Fruit fly (Drosophila melanogaster): ENCODE measurements around the gene hzg.

hzg gene

DNA sequence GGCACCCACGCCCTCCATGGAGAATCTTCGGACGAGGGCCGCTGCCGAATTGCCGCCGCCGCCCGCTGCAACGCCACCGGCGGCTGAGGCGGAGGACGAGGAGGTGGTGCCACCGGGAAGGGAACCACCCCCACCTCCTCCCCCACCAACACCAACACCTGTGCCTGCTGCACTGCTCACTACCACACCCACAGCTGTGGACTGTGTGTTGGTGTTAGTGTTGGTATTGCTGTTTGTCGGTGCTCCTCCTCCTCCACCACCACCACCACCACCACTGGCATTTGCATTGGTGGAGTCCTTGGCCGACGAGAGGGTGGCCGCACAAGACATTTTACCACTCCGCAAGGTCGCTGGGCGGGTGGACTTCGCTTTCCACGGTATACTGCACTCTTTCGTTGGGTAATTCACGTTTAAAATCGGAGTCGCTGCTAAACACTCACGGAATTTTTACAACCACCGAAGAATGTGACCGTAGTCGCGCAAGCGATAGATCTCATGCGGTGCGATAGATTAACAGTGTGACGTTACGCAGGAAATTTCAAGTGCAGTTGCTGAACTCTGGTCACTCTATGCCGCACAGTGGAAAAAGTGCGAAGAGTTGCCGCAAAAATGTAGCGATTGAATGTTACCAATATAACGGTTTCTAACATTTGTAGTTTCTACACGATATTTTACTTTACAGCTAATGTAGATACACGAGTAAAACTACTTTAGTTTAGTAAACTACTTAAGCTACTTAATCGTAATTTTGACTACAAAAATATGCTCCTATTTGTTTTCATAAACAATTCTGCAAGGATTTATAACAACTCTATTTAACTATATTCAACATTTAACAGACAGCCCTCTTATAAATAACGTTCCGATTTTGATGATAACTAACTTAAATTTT is 7.0 kb upstream of the hzg start, which contains the start of gene mib1:
Gene mib1, minus strand, starts transcription at position 494 of the 892 bp plus-strand sequence.
- peak; percentile 5 for TF ChIP-seq CG11617 (GFP tag; optimal IDR thresholded peaks at IDR 0.05)
- no peak for TF ChIP-seq CG5204 (GFP tag; optimal IDR thresholded peaks at IDR 0.05)
- peak; percentile 76 for TF ChIP-seq cic (GFP tag; optimal IDR thresholded peaks at IDR 0.05)
- TF ChIP-seq CG7101 (tag; optimal IDR thresholded peaks at IDR 0.05): peak; percentile 29
- peak; percentile 71 for TF ChIP-seq bab1 (GFP tag; optimal IDR thresholded peaks at IDR 0.05)
- TF ChIP-seq CG14711 (tag; optimal IDR thresholded peaks at IDR 0.05): peak; percentile 40
- TF ChIP-seq Mnt (GFP tag; optimal IDR thresholded peaks at IDR 0.05): peak; percentile 30
- no peak for TF ChIP-seq CG1620 (GFP tag; optimal IDR thresholded peaks at IDR 0.05)
- peak; percentile 22 for TF ChIP-seq tj (GFP tag; optimal IDR thresholded peaks at IDR 0.05)
- TF ChIP-seq pad (GFP tag; optimal IDR thresholded peaks at IDR 0.05): peak; percentile 53
- TF ChIP-seq CG33017 (tag; optimal IDR thresholded peaks at IDR 0.05): no peak
- TF ChIP-seq cnc (optimal IDR thresholded peaks at IDR 0.05): no peak
- no peak for TF ChIP-seq Crg-1 (GFP tag; optimal IDR thresholded peaks at IDR 0.05)
- peak; percentile 31 for TF ChIP-seq CG12768 (GFP tag; optimal IDR thresholded peaks at IDR 0.05)
- TF ChIP-seq kay (GFP tag; ENCODE audit: borderline replicate concordance): no peak
- no peak for TF ChIP-seq Clk (GFP tag; optimal IDR thresholded peaks at IDR 0.05)
- TF ChIP-seq Hr96 (GFP tag; optimal IDR thresholded peaks at IDR 0.05): peak; percentile 31
- peak; percentile 44 for TF ChIP-seq ovo (GFP tag; optimal IDR thresholded peaks at IDR 0.05)
- no peak for TF ChIP-seq toe (GFP tag; optimal IDR thresholded peaks at IDR 0.05)
- TF ChIP-seq CG7045 (GFP tag; optimal IDR thresholded peaks at IDR 0.05): no peak

dm6 chr3L:16010176-16010575 is 5.6 kb upstream of the hzg start:
- peak; percentile 60 for TF ChIP-seq cic (GFP tag; optimal IDR thresholded peaks at IDR 0.05)
- no peak for TF ChIP-seq CG33017 (tag; optimal IDR thresholded peaks at IDR 0.05)

DNA sequence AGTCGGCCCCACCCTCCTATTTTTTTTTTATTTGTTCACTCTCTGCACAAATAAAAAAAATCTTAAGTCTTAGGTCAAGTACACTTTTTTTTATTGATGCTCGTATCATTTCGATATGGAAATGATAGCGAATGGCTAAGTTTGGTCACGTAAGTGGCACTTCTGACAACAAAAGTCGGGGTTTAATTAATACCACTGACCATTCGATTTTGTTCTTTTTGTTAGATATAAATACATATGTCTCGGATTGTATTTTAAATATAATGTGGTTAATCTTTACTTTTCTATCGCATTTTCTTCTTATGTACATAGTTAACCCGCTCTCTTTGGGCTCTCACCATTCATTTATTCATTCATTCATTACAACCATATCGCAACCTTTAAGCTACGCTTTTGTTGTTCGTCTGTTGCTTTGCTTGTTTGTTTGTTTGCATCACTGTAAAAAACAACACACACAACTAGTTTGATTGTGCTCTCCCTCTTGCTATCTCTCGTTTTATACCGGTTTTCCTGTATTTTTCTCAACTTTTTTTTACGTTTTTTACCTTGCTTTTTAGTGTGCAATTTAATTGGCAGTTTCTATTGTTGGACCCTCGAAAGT is 2.3 kb downstream of the hzg start:
- TF ChIP-seq cic (GFP tag; optimal IDR thresholded peaks at IDR 0.05): peak; percentile 55
- no peak for TF ChIP-seq CG14711 (tag; optimal IDR thresholded peaks at IDR 0.05)
- peak; percentile 41 for TF ChIP-seq ovo (GFP tag; optimal IDR thresholded peaks at IDR 0.05)
- TF ChIP-seq toe (GFP tag; optimal IDR thresholded peaks at IDR 0.05): no peak
- TF ChIP-seq CG5204 (GFP tag; optimal IDR thresholded peaks at IDR 0.05): no peak
- no peak for TF ChIP-seq cnc (optimal IDR thresholded peaks at IDR 0.05)
- TF ChIP-seq Crg-1 (GFP tag; optimal IDR thresholded peaks at IDR 0.05): no peak
- TF ChIP-seq CG12768 (GFP tag; optimal IDR thresholded peaks at IDR 0.05): peak; percentile 40
- TF ChIP-seq Clk (GFP tag; optimal IDR thresholded peaks at IDR 0.05): no peak
- TF ChIP-seq CG33017 (tag; optimal IDR thresholded peaks at IDR 0.05): peak; percentile 79
- TF ChIP-seq pad (GFP tag; optimal IDR thresholded peaks at IDR 0.05): no peak
- no peak for TF ChIP-seq CG1620 (GFP tag; optimal IDR thresholded peaks at IDR 0.05)
- TF ChIP-seq CG11617 (GFP tag; optimal IDR thresholded peaks at IDR 0.05): peak; percentile 60
- TF ChIP-seq tj (GFP tag; optimal IDR thresholded peaks at IDR 0.05): no peak
- TF ChIP-seq CG7045 (GFP tag; optimal IDR thresholded peaks at IDR 0.05): no peak
- no peak for TF ChIP-seq Mnt (GFP tag; optimal IDR thresholded peaks at IDR 0.05)
- peak; percentile 20 for TF ChIP-seq Hr96 (GFP tag; optimal IDR thresholded peaks at IDR 0.05)
- TF ChIP-seq bab1 (GFP tag; optimal IDR thresholded peaks at IDR 0.05): no peak
- peak; percentile 50 for TF ChIP-seq CG7101 (tag; optimal IDR thresholded peaks at IDR 0.05)
- peak; percentile 94 for TF ChIP-seq kay (GFP tag; ENCODE audit: borderline replicate concordance)

DNA sequence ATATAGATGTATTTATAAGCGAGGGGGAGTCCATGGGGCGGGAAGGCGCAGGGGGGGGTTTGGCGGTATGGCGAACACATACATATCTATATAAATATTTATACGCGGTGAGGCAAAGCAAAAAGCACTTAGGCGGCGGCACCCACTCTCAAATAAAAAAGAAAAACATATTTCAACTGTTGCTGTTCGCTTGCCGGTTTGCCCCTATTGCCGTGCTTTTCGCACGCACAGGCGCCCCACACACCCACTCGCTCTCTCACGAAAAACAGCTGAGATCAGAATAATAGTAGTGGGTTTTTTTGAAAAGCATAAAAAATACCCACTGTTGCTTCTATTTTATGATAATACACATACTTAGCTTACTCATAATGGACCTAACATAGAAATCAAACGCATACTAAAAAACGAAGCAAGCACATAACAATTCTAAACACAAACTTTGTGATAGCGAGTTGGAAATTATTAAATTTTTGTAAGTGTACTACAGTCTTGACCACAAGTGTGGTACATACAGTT is 3.3 kb downstream of the hzg start:
- TF ChIP-seq cic (GFP tag; optimal IDR thresholded peaks at IDR 0.05) (peak; percentile 77), CG7045 (GFP tag; optimal IDR thresholded peaks at IDR 0.05) (peak; percentile 86), cnc (optimal IDR thresholded peaks at IDR 0.05) (no peak), CG12768 (GFP tag; optimal IDR thresholded peaks at IDR 0.05) (peak; percentile 91), toe (GFP tag; optimal IDR thresholded peaks at IDR 0.05) (peak; percentile 89), CG5204 (GFP tag; optimal IDR thresholded peaks at IDR 0.05) (peak; percentile 94), CG1620 (GFP tag; optimal IDR thresholded peaks at IDR 0.05) (peak; percentile 47), Crg-1 (GFP tag; optimal IDR thresholded peaks at IDR 0.05) (peak; percentile 57), Clk (GFP tag; optimal IDR thresholded peaks at IDR 0.05) (peak; percentile 57), Hr96 (GFP tag; optimal IDR thresholded peaks at IDR 0.05) (peak; percentile 90), Mnt (GFP tag; optimal IDR thresholded peaks at IDR 0.05) (peak; percentile 57), kay (GFP tag; ENCODE audit: borderline replicate concordance) (no peak), pad (GFP tag; optimal IDR thresholded peaks at IDR 0.05) (peak; percentile 59), CG14711 (tag; optimal IDR thresholded peaks at IDR 0.05) (peak; percentile 79), bab1 (GFP tag; optimal IDR thresholded peaks at IDR 0.05) (peak; percentile 45), CG11617 (GFP tag; optimal IDR thresholded peaks at IDR 0.05) (peak; percentile 80), ovo (GFP tag; optimal IDR thresholded peaks at IDR 0.05) (peak; percentile 75), CG33017 (tag; optimal IDR thresholded peaks at IDR 0.05) (peak; percentile 93), CG7101 (tag; optimal IDR thresholded peaks at IDR 0.05) (peak; percentile 89), tj (GFP tag; optimal IDR thresholded peaks at IDR 0.05) (peak; percentile 50)

DNA sequence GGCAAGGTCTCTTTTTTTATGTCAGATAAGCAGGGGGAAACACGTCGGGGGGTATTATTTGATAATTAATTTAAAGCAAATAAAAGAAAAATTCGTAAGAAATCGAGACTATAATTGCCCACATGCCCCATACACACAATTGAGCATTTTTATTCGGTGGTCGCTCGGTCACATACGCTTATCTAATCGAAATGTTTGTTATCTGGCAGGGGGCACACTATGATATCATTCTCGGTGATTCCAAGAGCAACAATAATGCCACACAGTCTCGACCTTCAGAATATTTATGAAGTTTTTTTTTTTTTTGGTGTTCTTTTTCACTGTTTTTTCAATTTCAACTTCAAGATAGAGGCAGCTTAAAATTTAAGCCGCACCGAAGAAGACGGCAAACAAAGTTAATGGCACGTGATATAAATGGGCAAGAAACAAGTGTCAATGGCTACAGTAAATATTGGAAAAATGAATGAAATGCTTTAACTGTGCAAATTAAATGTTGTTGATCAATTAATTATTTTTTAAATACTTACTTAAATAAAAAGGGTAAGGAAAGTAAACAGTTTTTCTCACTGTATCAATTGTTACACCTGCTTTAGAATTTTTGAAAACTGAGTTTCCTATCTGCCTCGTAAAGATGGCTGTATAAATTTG is 5.1 kb downstream of the hzg start:
- TF ChIP-seq cic (GFP tag; optimal IDR thresholded peaks at IDR 0.05) (no peak), ovo (GFP tag; optimal IDR thresholded peaks at IDR 0.05) (no peak), Clk (GFP tag; optimal IDR thresholded peaks at IDR 0.05) (no peak), CG7045 (GFP tag; optimal IDR thresholded peaks at IDR 0.05) (no peak), kay (GFP tag; ENCODE audit: borderline replicate concordance) (no peak), CG11617 (GFP tag; optimal IDR thresholded peaks at IDR 0.05) (no peak), Mnt (GFP tag; optimal IDR thresholded peaks at IDR 0.05) (no peak), Crg-1 (GFP tag; optimal IDR thresholded peaks at IDR 0.05) (no peak), CG5204 (GFP tag; optimal IDR thresholded peaks at IDR 0.05) (no peak)
